Fruit fly (Drosophila melanogaster): ENCODE data around the gene CG6765.
A peak's percentile ranks its signal among the peaks of the same experiment; 100 is the strongest.

The CG6765 gene

DNA sequence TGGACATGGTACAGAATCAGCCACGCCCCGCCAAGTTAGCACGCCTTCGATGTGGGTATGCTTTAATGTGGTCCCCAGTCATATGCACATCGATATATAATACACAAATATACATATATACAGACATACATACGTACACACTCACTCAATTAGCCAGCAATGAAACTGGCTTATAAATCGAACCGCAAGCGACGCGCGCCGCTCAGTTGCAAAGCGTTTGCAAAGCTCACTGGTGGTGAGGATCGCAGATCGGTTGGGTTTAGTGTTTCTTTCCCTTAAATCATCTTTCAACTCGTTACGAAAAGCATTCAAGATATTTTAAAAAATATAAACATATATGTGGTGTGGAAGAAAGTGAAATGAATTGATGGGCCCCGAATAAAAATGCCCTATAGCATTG lies 16.0 kb downstream of the CG6765 start:
- TF ChIP-seq vvl (GFP tag; IDR thresholded peaks at IDR 0.05) (peak; percentile 35; the same call in 1 of the 2 replicates), gsb (GFP tag; IDR thresholded peaks at IDR 0.05) (no peak), CG32532 (GFP tag; IDR thresholded peaks at IDR 0.05) (no peak), Trl (optimal IDR thresholded peaks at IDR 0.05) (no peak), Trl (GFP tag; optimal IDR thresholded peaks at IDR 0.05) (no peak), tx (GFP tag; optimal IDR thresholded peaks at IDR 0.05) (no peak), Xrp1 (GFP tag; IDR thresholded peaks at IDR 0.05) (0 out of 2 replicates have a peak, but pooled peaks have one; percentile 8), Optix (GFP tag; IDR thresholded peaks at IDR 0.05) (no peak), emc (GFP tag; optimal IDR thresholded peaks at IDR 0.05) (no peak), CG8478 (optimal IDR thresholded peaks at IDR 0.05) (no peak), CG5180 (GFP tag; optimal IDR thresholded peaks at IDR 0.05) (no peak), Sox100B (GFP tag; optimal IDR thresholded peaks at IDR 0.05) (no peak), CG1603 (tag; optimal IDR thresholded peaks at IDR 0.05) (no peak), CG8089 (GFP tag; optimal IDR thresholded peaks at IDR 0.05) (no peak), bbx (GFP tag; IDR thresholded peaks at IDR 0.05; ENCODE audit: partially characterized antibody) (no peak), lbe (GFP tag; optimal IDR thresholded peaks at IDR 0.05) (peak; percentile 3), rib (GFP tag; IDR thresholded peaks at IDR 0.05) (no peak), chinmo (GFP tag; IDR thresholded peaks at IDR 0.05; ENCODE audit: partially characterized antibody) (peak; percentile 55; the same call in 1 of the 4 replicates), CG1602 (GFP tag; optimal IDR thresholded peaks at IDR 0.05) (no peak), CG11398 (GFP tag; optimal IDR thresholded peaks at IDR 0.05) (no peak), CG11247 (GFP tag; IDR thresholded peaks at IDR 0.05) (0 out of 2 replicates have a peak, but pooled peaks have one; percentile 6), twi (tag; optimal IDR thresholded peaks at IDR 0.05) (no peak), sens (GFP tag) (peak; percentile 74), CG4282 (GFP tag; optimal IDR thresholded peaks at IDR 0.05) (no peak), Dip3 (GFP tag; optimal IDR thresholded peaks at IDR 0.05) (no peak)

DNA sequence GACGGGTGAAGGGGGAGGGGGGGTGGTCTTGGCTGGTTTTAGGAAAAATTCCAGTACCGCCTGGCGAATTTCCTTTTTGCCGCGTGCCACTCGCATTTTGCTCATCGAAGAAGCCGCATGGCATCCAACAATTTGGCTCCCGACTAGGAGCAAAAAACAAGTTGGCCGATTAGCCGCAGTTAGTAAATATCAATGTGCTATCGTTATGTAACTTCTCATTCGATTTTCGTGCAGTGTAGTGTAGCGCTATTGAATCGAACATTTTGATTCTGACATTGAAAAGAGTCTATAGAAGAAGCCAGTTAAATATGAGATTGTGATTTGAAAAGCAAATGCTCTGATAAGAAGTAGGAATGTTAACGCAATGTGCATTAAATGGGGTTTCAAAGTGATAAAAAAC lies 17.1 kb downstream of the CG6765 start:
- TF ChIP-seq CG2199 (GFP tag; IDR thresholded peaks at IDR 0.05) (0 out of 3 replicates have a peak, but pooled peaks have one; percentile 52), grn (GFP tag; optimal IDR thresholded peaks at IDR 0.05) (peak; percentile 16), row (GFP tag; IDR thresholded peaks at IDR 0.05) (0 out of 3 replicates have a peak, but pooled peaks have one; percentile 9), CG3281 (GFP tag; optimal IDR thresholded peaks at IDR 0.05) (no peak), Pdp1 (GFP tag; optimal IDR thresholded peaks at IDR 0.05) (peak in 1 of 2 experiments; percentile 79), fru (optimal IDR thresholded peaks at IDR 0.05) (no peak)

DNA sequence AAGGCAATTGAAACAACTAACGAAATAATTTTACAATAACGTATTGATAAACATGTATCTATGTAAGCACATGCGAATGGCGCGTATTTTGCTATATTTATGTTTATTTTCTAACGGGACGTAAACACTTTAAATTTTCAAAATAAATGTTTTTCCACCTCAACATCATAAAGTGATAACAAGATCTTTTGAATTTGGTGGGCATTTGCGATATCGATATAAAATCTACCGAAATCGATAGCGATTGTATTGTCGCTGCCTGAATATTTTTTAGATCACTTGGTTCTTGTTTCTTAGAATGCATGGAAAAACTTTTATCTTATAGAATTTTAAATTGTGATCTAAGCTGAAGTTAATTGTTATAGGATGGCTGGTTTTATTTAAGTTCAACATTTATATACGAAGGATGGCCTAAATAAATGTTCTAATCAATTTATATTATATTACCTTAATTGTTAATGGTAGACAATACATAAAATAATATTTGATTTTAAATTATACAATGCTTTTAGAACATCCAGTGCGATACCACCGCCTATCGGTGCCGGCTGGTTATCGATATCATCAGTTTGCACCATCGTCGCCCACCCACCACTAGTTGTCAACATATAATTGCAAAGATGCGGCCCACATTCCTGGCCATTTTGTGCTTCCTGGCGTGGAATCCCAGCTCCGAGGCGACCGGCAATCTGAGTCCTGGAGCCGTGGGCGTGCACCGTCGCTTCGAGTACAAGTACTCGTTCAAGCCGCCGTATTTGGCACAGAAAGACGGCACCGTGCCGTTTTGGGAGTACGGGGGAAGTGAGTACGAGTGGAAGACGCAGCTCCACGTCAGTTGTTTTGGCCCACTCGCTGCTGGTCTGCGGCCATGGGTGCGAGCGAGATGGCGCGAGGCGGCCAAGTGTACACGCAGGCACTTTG lies 22.1 kb downstream of the CG6765 start, which contains the start of gene ergic53:
Gene ergic53 (plus strand): TSS at position 592 of the 921 bp plus-strand sequence.
- peak; percentile 10 for TF ChIP-seq repo (GFP tag; optimal IDR thresholded peaks at IDR 0.05)
- TF ChIP-seq BEAF-32 (GFP tag; optimal IDR thresholded peaks at IDR 0.05): peak; percentile 76
- peak; percentile 57 for TF ChIP-seq stwl (tag; optimal IDR thresholded peaks at IDR 0.05)
- TF ChIP-seq Sry-δ (GFP tag; optimal IDR thresholded peaks at IDR 0.05): peak; percentile 79
- no peak for TF ChIP-seq Dad (GFP tag; optimal IDR thresholded peaks at IDR 0.05)
- TF ChIP-seq disco-r (GFP tag; optimal IDR thresholded peaks at IDR 0.05): peak; percentile 41
- no peak for TF ChIP-seq fu2 (GFP tag; optimal IDR thresholded peaks at IDR 0.05)
- peak; percentile 8 for TF ChIP-seq CG4617 (GFP tag; optimal IDR thresholded peaks at IDR 0.05; ENCODE audit: borderline replicate concordance)
- TF ChIP-seq hkb (optimal IDR thresholded peaks at IDR 0.05): no peak
- TF ChIP-seq hkb (GFP tag; IDR thresholded peaks at IDR 0.05): peak; percentile 43; the same call in 1 of the 2 replicates
- TF ChIP-seq bowl (GFP tag; IDR thresholded peaks at IDR 0.05): no peak
- peak; percentile 76 for TF ChIP-seq bbx (GFP tag; IDR thresholded peaks at IDR 0.05; ENCODE audit: partially characterized antibody)
- peak; percentile 65; the same call in 2 of the 3 replicates for TF ChIP-seq Doc3 (GFP tag; IDR thresholded peaks at IDR 0.05; ENCODE audit: partially characterized antibody)
- TF ChIP-seq Dbx (GFP tag; IDR thresholded peaks at IDR 0.05): 0 out of 3 replicates have a peak, but pooled peaks have one; percentile 13
- TF ChIP-seq CG7963 (GFP tag; IDR thresholded peaks at IDR 0.05; ENCODE audit: partially characterized antibody): peak; percentile 73; the same call in 2 of the 3 replicates
- no peak for TF ChIP-seq ci (GFP tag; IDR thresholded peaks at IDR 0.05)
- peak; percentile 18 for TF ChIP-seq CG30020 (tag; optimal IDR thresholded peaks at IDR 0.05)
- peak; percentile 79 for TF ChIP-seq vnd (GFP tag; IDR thresholded peaks at IDR 0.05; ENCODE audit: partially characterized antibody)
- no peak for TF ChIP-seq CG11398 (GFP tag; optimal IDR thresholded peaks at IDR 0.05)
- TF ChIP-seq knrl (GFP tag; IDR thresholded peaks at IDR 0.05; ENCODE audit: partially characterized antibody): peak; percentile 66; the same call in 2 of the 3 replicates

All from whole organism, embryonic.